Worm (Caenorhabditis elegans) whole organism, midembryonic: Measurements from ENCODE around the gene F29C12.6.

ENCODE experiments used
- cog-1 ChIP-seq: sonication (generic microtip); optimal IDR thresholded peaks from 2 replicates; lab custom pipeline; 2016; ENCODE audit warnings: missing genetic modification characterization, missing compliant biosample characterization
- flt-1 ChIP-seq: fragments of 200-800 bp; sonication (Bioruptor generic); IDR thresholded peaks from 2 replicates; pipeline ENCODE4 v1.3.6; 2022; ENCODE audit warnings: missing genetic modification characterization, missing compliant biosample characterization
- tab-1 ChIP-seq: fragments of 200-800 bp; sonication (Bioruptor generic); IDR thresholded peaks from 2 replicates; pipeline ENCODE4 v1.3.6; 2022; ENCODE audit warnings: missing genetic modification characterization, missing compliant biosample characterization
- ztf-29 ChIP-seq: fragments of 200-800 bp; sonication (Bioruptor generic); IDR thresholded peaks from 2 replicates; pipeline ENCODE4 v1.3.6; 2022; ENCODE audit warnings: missing genetic modification reagents, missing genetic modification characterization, missing compliant biosample characterization

ce11 chrII:13149965-13150364, 20.3 kb downstream of the F29C12.6 start:
- TF ChIP-seq cog-1 (tag; lab: Kevin White, UChicago) (no peak), tab-1 (GFP tag; lab: Robert Waterston, UW) (no peak), ztf-29 (no peak), flt-1 (GFP tag; lab: Robert Waterston, UW) (no peak)
